Worm (Caenorhabditis elegans) whole organism, late embryonic: ENCODE measurements around the gene F01D5.5.

Experiments
- ama-1 ChIP-seq: fragments of 150-350 bp; optimal IDR thresholded peaks from 2 replicates; lab custom pipeline; 2014
- unc-42 ChIP-seq: sonication (generic microtip); optimal IDR thresholded peaks from 2 replicates; lab custom pipeline; 2016; ENCODE audit warnings: missing genotype, missing genetic modification characterization, missing compliant biosample characterization

DNA sequence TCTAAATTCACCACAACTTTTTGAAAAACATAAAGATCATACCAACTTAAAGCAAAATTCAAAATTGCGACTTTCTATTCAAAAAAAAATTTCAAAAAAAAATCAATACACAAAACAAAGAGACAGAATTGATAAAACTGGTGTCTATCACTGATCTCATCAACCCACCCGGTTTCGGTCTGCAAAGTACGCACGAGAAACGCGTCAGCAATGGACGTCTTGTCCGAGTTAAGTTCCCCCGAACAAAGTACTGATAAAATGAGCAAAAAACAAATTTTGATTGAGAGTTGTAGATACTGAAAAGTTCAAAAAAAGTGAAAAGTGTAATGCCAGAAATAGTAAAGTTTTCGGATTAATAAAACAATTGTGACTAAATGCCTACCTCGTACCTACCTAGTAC lies 43.7 kb downstream of the F01D5.5 start:
- TF ChIP-seq unc-42 (tag; lab: Kevin White, UChicago) (no peak), ama-1 (lab: Kevin White, UChicago) (no peak)
